Worm (Caenorhabditis elegans) whole organism, early embryonic: ENCODE results near the gene tra-2.

Experiments
- B0310.2 ChIP-seq: sonication (generic microtip); optimal IDR thresholded peaks from 2 replicates; lab custom pipeline; 2016; ENCODE audit warnings: mild to moderate bottlenecking, missing genetic modification characterization, missing compliant biosample characterization
- F13C5.2 ChIP-seq: sonication (generic microtip); optimal IDR thresholded peaks from 2 replicates; lab custom pipeline; 2017; ENCODE audit warnings: mild to moderate bottlenecking, missing genetic modification characterization, inconsistent platforms, missing compliant biosample characterization
- aly-1 ChIP-seq: sonication (generic microtip); optimal IDR thresholded peaks from 2 replicates; lab custom pipeline; 2016; ENCODE audit warnings: missing genetic modification characterization, missing compliant biosample characterization
- ama-1 ChIP-seq: fragments of 150-350 bp; optimal IDR thresholded peaks from 2 replicates; lab custom pipeline; 2014
- ceh-13 ChIP-seq: fragments of 200-800 bp; sonication (Bioruptor generic); optimal IDR thresholded peaks from 2 replicates; lab custom pipeline; 2018; ENCODE audit warnings: mild to moderate bottlenecking, missing genetic modification characterization, missing compliant biosample characterization
- ceh-36 ChIP-seq: sonication (generic microtip); optimal IDR thresholded peaks from 2 replicates; lab custom pipeline; 2016; ENCODE audit warnings: missing genetic modification characterization, inconsistent platforms, missing compliant biosample characterization
- ets-7 ChIP-seq: sonication (generic microtip); optimal IDR thresholded peaks from 2 replicates; lab custom pipeline; 2016; ENCODE audit warnings: missing genotype, missing genetic modification characterization, missing compliant biosample characterization
- flt-1 ChIP-seq: fragments of 200-800 bp; sonication (Bioruptor generic); IDR thresholded peaks from 2 replicates; pipeline ENCODE4 v1.3.6; 2022; ENCODE audit warnings: missing genetic modification characterization, missing compliant biosample characterization
- hmbx-1 ChIP-seq: sonication (generic microtip); optimal IDR thresholded peaks from 2 replicates; lab custom pipeline; 2016; ENCODE audit warnings: mild to moderate bottlenecking, missing genetic modification characterization, missing compliant biosample characterization
- hmg-4 ChIP-seq: fragments of 200-800 bp; sonication (Bioruptor generic); optimal IDR thresholded peaks from 2 replicates; lab custom pipeline; 2018; ENCODE audit warnings: mild to moderate bottlenecking, missing genetic modification characterization, missing compliant biosample characterization
- hnd-1 ChIP-seq: sonication (generic microtip); optimal IDR thresholded peaks from 2 replicates; lab custom pipeline; 2016; ENCODE audit warnings: missing genetic modification characterization, missing compliant biosample characterization
- pes-1 ChIP-seq: fragments of 200-800 bp; sonication (Bioruptor generic); IDR thresholded peaks from 2 replicates; pipeline ENCODE4 v1.3.6; 2022; ENCODE audit warnings: missing genetic modification reagents, missing genetic modification characterization, missing compliant biosample characterization
- scrt-1 ChIP-seq: fragments of 200-800 bp; sonication (Bioruptor generic); IDR thresholded peaks from 2 replicates; pipeline ENCODE4 v1.3.6; 2022; ENCODE audit warnings: missing genetic modification characterization, missing compliant biosample characterization
- sea-1 ChIP-seq: fragments of 200-800 bp; sonication (Bioruptor generic); conservative IDR thresholded peaks from 2 replicates; pipeline ENCODE4 v1.3.6; 2022; ENCODE audit warnings: missing genetic modification characterization, missing compliant biosample characterization
- tbx-11 ChIP-seq: fragments of 200-800 bp; sonication (Bioruptor generic); IDR thresholded peaks from 2 replicates; pipeline ENCODE4 v1.3.6; 2022; ENCODE audit warnings: missing genetic modification characterization, missing compliant biosample characterization
- tbx-37 ChIP-seq: fragments of 200-800 bp; sonication (Bioruptor generic); conservative IDR thresholded peaks from 2 replicates; pipeline ENCODE4 v1.3.6; 2022; ENCODE audit warnings: missing genetic modification reagents, missing genetic modification characterization, missing compliant biosample characterization
- tra-4 ChIP-seq: sonication (generic microtip); optimal IDR thresholded peaks from 2 replicates; lab custom pipeline; 2017; ENCODE audit warnings: missing genetic modification characterization, missing compliant biosample characterization

Gene tra-2

ce11 chrII:6923792-6924191 is 41.7 kb downstream of the tra-2 start:
- no peak for TF ChIP-seq aly-1 (tag; lab: Kevin White, UChicago)
- TF ChIP-seq ets-7 = no peak
- no peak for TF ChIP-seq hmg-4 (GFP tag; lab: Kevin White, UChicago)
- no peak for TF ChIP-seq ceh-36 (tag; lab: Kevin White, UChicago)
- no peak for TF ChIP-seq tbx-11 (GFP tag; lab: Robert Waterston, UW)
- no peak for TF ChIP-seq flt-1
- no peak for TF ChIP-seq F13C5.2 (tag; lab: Kevin White, UChicago)
- TF ChIP-seq pes-1 (GFP tag; lab: Robert Waterston, UW) = no peak
- TF ChIP-seq hnd-1 (tag; lab: Kevin White, UChicago) = no peak
- no peak for TF ChIP-seq hmbx-1 (tag; lab: Kevin White, UChicago)
- TF ChIP-seq sea-1 (GFP tag; lab: Robert Waterston, UW) = no peak
- TF ChIP-seq ama-1 = no peak

- TF ChIP-seq tbx-37 (GFP tag; lab: Robert Waterston, UW) = no peak
- TF ChIP-seq ama-1 = no peak
- no peak for TF ChIP-seq flt-1
- TF ChIP-seq B0310.2 (tag; lab: Kevin White, UChicago) = no peak
- no peak for TF ChIP-seq ets-7
- no peak for TF ChIP-seq hmbx-1 (tag; lab: Kevin White, UChicago)
- TF ChIP-seq tra-4 (tag; lab: Kevin White, UChicago) = no peak
- no peak for TF ChIP-seq F13C5.2 (tag; lab: Kevin White, UChicago)
- TF ChIP-seq hmg-4 (GFP tag; lab: Kevin White, UChicago) = no peak
Measured at ce11 chrII:6919363-6919851, 46.1 kb downstream of the tra-2 start, which contains the start of gene B0252.1. Gene B0252.1 (plus strand): TSS chrII:6919680.

- no peak for TF ChIP-seq pes-1 (GFP tag; lab: Robert Waterston, UW)
- no peak for TF ChIP-seq ets-7
- TF ChIP-seq aly-1 (tag; lab: Kevin White, UChicago) = no peak
- TF ChIP-seq sea-1 (GFP tag; lab: Robert Waterston, UW) = no peak
- TF ChIP-seq ama-1 = no peak
- TF ChIP-seq B0310.2 (tag; lab: Kevin White, UChicago) = no peak
- no peak for TF ChIP-seq flt-1
- TF ChIP-seq ceh-36 (tag; lab: Kevin White, UChicago) = no peak
- TF ChIP-seq hmg-4 (GFP tag; lab: Kevin White, UChicago) = no peak
- TF ChIP-seq tra-4 (tag; lab: Kevin White, UChicago) = no peak
- TF ChIP-seq hnd-1 (tag; lab: Kevin White, UChicago) = no peak
- no peak for TF ChIP-seq ceh-13 (GFP tag; lab: Kevin White, UChicago)
- TF ChIP-seq tbx-11 (GFP tag; lab: Robert Waterston, UW) = no peak
- TF ChIP-seq hmbx-1 (tag; lab: Kevin White, UChicago) = no peak
- no peak for TF ChIP-seq scrt-1 (GFP tag; lab: Robert Waterston, UW)
- TF ChIP-seq F13C5.2 (tag; lab: Kevin White, UChicago) = no peak
- TF ChIP-seq tbx-37 (GFP tag; lab: Robert Waterston, UW) = no peak
Measured at ce11 chrII:6918862-6919261, 46.6 kb downstream of the tra-2 start, which contains the start of gene B0252.5. Gene B0252.5 (minus strand): TSS chrII:6918878.

ce11 chrII:6917710-6918109 is 47.8 kb downstream of the tra-2 start, which contains the start of gene B0252.11:
Gene B0252.11 (minus strand): TSS chrII:6917810.
- TF ChIP-seq hmg-4 (GFP tag; lab: Kevin White, UChicago) (no peak), B0310.2 (tag; lab: Kevin White, UChicago) (no peak), tbx-37 (GFP tag; lab: Robert Waterston, UW) (no peak), sea-1 (GFP tag; lab: Robert Waterston, UW) (no peak), tra-4 (tag; lab: Kevin White, UChicago) (no peak), ets-7 (no peak), tbx-11 (GFP tag; lab: Robert Waterston, UW) (no peak), ceh-36 (tag; lab: Kevin White, UChicago) (no peak), pes-1 (GFP tag; lab: Robert Waterston, UW) (no peak), ceh-13 (GFP tag; lab: Kevin White, UChicago) (no peak), flt-1 (no peak), hmbx-1 (tag; lab: Kevin White, UChicago) (no peak), aly-1 (tag; lab: Kevin White, UChicago) (no peak), F13C5.2 (tag; lab: Kevin White, UChicago) (no peak), ama-1 (no peak), hnd-1 (tag; lab: Kevin White, UChicago) (no peak), scrt-1 (GFP tag; lab: Robert Waterston, UW) (no peak)

ce11 chrII:6915875-6916274 is 49.6 kb downstream of the tra-2 start, which contains the start of gene B0252.8:
Gene B0252.8 (plus strand): TSS chrII:6916166.
- no peak for TF ChIP-seq flt-1
- no peak for TF ChIP-seq sea-1 (GFP tag; lab: Robert Waterston, UW)
- TF ChIP-seq tbx-11 (GFP tag; lab: Robert Waterston, UW) = no peak
- TF ChIP-seq ama-1 = no peak
- no peak for TF ChIP-seq tbx-37 (GFP tag; lab: Robert Waterston, UW)
- TF ChIP-seq hmg-4 (GFP tag; lab: Kevin White, UChicago) = no peak
- no peak for TF ChIP-seq F13C5.2 (tag; lab: Kevin White, UChicago)
- no peak for TF ChIP-seq B0310.2 (tag; lab: Kevin White, UChicago)
- no peak for TF ChIP-seq pes-1 (GFP tag; lab: Robert Waterston, UW)
- no peak for TF ChIP-seq hnd-1 (tag; lab: Kevin White, UChicago)
- TF ChIP-seq ceh-36 (tag; lab: Kevin White, UChicago) = no peak
- no peak for TF ChIP-seq ets-7
- no peak for TF ChIP-seq aly-1 (tag; lab: Kevin White, UChicago)
- TF ChIP-seq scrt-1 (GFP tag; lab: Robert Waterston, UW) = no peak

ce11 chrII:6913309-6913708 is 52.2 kb downstream of the tra-2 start, which contains the start of gene cyn-10:
Gene cyn-10 (minus strand): TSS chrII:6913365.
- peak; percentile 35 for TF ChIP-seq hnd-1 (tag; lab: Kevin White, UChicago)
- TF ChIP-seq ceh-36 (tag; lab: Kevin White, UChicago) = no peak
- peak; percentile 97 for TF ChIP-seq tbx-37 (GFP tag; lab: Robert Waterston, UW)
- no peak for TF ChIP-seq B0310.2 (tag; lab: Kevin White, UChicago)
- no peak for TF ChIP-seq hmg-4 (GFP tag; lab: Kevin White, UChicago)
- TF ChIP-seq hmbx-1 (tag; lab: Kevin White, UChicago) = no peak
- no peak for TF ChIP-seq aly-1 (tag; lab: Kevin White, UChicago)
- TF ChIP-seq sea-1 (GFP tag; lab: Robert Waterston, UW) = peak; percentile 68; the same call in 1 of the 2 replicates
- no peak for TF ChIP-seq ets-7
- TF ChIP-seq F13C5.2 (tag; lab: Kevin White, UChicago) = no peak
- no peak; the same call in 1 of the 2 replicates for TF ChIP-seq flt-1
- no peak for TF ChIP-seq ama-1
- no peak for TF ChIP-seq tra-4 (tag; lab: Kevin White, UChicago)
- TF ChIP-seq ceh-13 (GFP tag; lab: Kevin White, UChicago) = peak; percentile 3
- no peak for TF ChIP-seq pes-1 (GFP tag; lab: Robert Waterston, UW)
- no peak; the same call in 1 of the 2 replicates for TF ChIP-seq tbx-11 (GFP tag; lab: Robert Waterston, UW)
- peak; percentile 75 for TF ChIP-seq scrt-1 (GFP tag; lab: Robert Waterston, UW)
